Worm (Caenorhabditis elegans): ENCODE measurements around the gene cyn-1.

DNA sequence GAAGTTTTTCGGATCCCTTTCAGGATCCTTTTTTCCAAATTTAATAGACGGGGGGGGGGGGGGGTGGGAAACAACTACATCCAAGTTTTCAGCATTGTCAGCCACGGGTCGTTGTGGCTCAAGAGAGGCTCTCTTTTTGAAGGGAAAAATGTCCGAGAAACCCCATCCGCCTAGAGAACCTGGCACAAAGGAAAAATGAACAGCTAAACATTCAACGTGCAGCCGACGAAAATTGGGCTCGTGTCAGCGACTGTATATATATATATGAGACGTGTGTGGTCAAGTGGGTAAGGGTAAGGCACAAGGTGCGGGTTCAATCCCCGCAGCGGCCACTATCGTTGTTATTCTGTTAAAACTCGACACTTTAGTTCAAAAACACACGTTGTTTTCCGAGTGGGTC, 2.7 kb downstream of the cyn-1 start, which contains the start of gene Y49A3A.4:
- TF ChIP-seq unc-62 (GFP tag; optimal IDR thresholded peaks at IDR 0.05) (no peak), mes-4 (tag; optimal IDR thresholded peaks at IDR 0.05) (no peak), B0035.1 (tag; optimal IDR thresholded peaks at IDR 0.05) (no peak), ztf-28 (GFP tag; IDR thresholded peaks at IDR 0.05) (no peak), lin-35 (GFP tag; optimal IDR thresholded peaks at IDR 0.05) (no peak), ceh-58 (GFP tag; IDR thresholded peaks at IDR 0.05) (no peak), hrde-1 (tag; optimal IDR thresholded peaks at IDR 0.05; ENCODE audit: borderline replicate concordance) (no peak), ama-1 (optimal IDR thresholded peaks at IDR 0.05) (no peak), ama-1 (GFP tag; optimal IDR thresholded peaks at IDR 0.05) (no peak), lin-40 (tag; optimal IDR thresholded peaks at IDR 0.05) (no peak), mxl-1 (tag; optimal IDR thresholded peaks at IDR 0.05) (no peak), K12H6.12 (tag; optimal IDR thresholded peaks at IDR 0.05) (no peak), pha-4 (tag; optimal IDR thresholded peaks at IDR 0.05) (no peak), lin-54 (GFP tag; optimal IDR thresholded peaks at IDR 0.05) (no peak)

All from whole organism, young adult.